Fruit fly (Drosophila melanogaster) whole organism, embryonic: ENCODE results near the gene cnir.
A peak's percentile ranks its signal among the peaks of the same experiment; 100 is the strongest.

Experiments used
- Aef1 ChIP-seq: fragments of 200-800 bp; sonication (Bioruptor generic); IDR thresholded peaks from 3 replicates; pipeline ENCODE4 v1.3.6; 2022; ENCODE audit warnings: missing biosample characterization, missing genetic modification characterization
- Atf3 ChIP-seq: fragments of 200-800 bp; sonication (Bioruptor generic); optimal IDR thresholded peaks from 3 replicates; lab custom pipeline; 2016; ENCODE audit warnings: missing biosample characterization, missing genetic modification characterization
- CG10654 ChIP-seq: fragments of 200-800 bp; sonication (Bioruptor generic); optimal IDR thresholded peaks from 2 replicates; lab custom pipeline; 2016; ENCODE audit warnings: missing biosample characterization, missing genetic modification characterization
- CG12155 ChIP-seq: fragments of 200-800 bp; sonication (Bioruptor generic); optimal IDR thresholded peaks from 3 replicates; lab custom pipeline; 2016; ENCODE audit warnings: missing biosample characterization, missing genetic modification characterization
- CG12236 ChIP-seq: fragments of 200-800 bp; sonication (Bioruptor generic); optimal IDR thresholded peaks from 2 replicates; lab custom pipeline; 2016; ENCODE audit warnings: missing biosample characterization, missing genetic modification characterization
- CG14710 ChIP-seq: fragments of 200-800 bp; sonication (Bioruptor generic); optimal IDR thresholded peaks from 3 replicates; lab custom pipeline; 2019; ENCODE audit warnings: missing biosample characterization, mild to moderate bottlenecking, missing genetic modification characterization, moderate library complexity
- CG15601 ChIP-seq: fragments of 200-800 bp; sonication (Bioruptor generic); optimal IDR thresholded peaks from 3 replicates; lab custom pipeline; 2019; ENCODE audit warnings: missing biosample characterization, mild to moderate bottlenecking, missing genetic modification characterization, moderate library complexity
- CG1602 ChIP-seq: fragments of 200-800 bp; sonication (Bioruptor generic); optimal IDR thresholded peaks from 3 replicates; lab custom pipeline; 2016; ENCODE audit warnings: missing biosample characterization, missing genetic modification characterization
- CG16863 ChIP-seq: fragments of 200-800 bp; sonication (Bioruptor generic); optimal IDR thresholded peaks from 3 replicates; lab custom pipeline; 2016; ENCODE audit warnings: missing biosample characterization, missing genetic modification characterization
- CG17186 ChIP-seq: fragments of 200-800 bp; sonication (Bioruptor generic); optimal IDR thresholded peaks from 3 replicates; lab custom pipeline; 2017; ENCODE audit warnings: missing biosample characterization, missing genetic modification reagents, missing genetic modification characterization
- CG17568 ChIP-seq: fragments of 200-800 bp; sonication (Bioruptor generic); optimal IDR thresholded peaks from 2 replicates; lab custom pipeline; 2018; ENCODE audit warnings: missing biosample characterization, mild to moderate bottlenecking, missing genetic modification characterization, moderate library complexity
- CG17612 ChIP-seq: fragments of 200-800 bp; sonication (Bioruptor generic); IDR thresholded peaks from 2 replicates; pipeline ENCODE4 v1.3.6; 2022; ENCODE audit warnings: missing biosample characterization, missing genetic modification characterization
- CG17802 ChIP-seq: fragments of 200-800 bp; sonication (Bioruptor generic); optimal IDR thresholded peaks from 2 replicates; lab custom pipeline; 2018; ENCODE audit warnings: missing biosample characterization, mild to moderate bottlenecking, missing genetic modification characterization, moderate library complexity
- CG1832 ChIP-seq: fragments of 200-800 bp; sonication (Bioruptor generic); optimal IDR thresholded peaks from 2 replicates; lab custom pipeline; 2017; ENCODE audit warnings: missing biosample characterization, mild to moderate bottlenecking, missing genetic modification characterization, inconsistent platforms
- CG18476 ChIP-seq: fragments of 200-800 bp; sonication (Bioruptor generic); optimal IDR thresholded peaks from 2 replicates; lab custom pipeline; 2016; ENCODE audit warnings: missing biosample characterization, mild to moderate bottlenecking, missing genetic modification characterization
- CG2678 ChIP-seq: fragments of 200-800 bp; sonication (Bioruptor generic); optimal IDR thresholded peaks from 3 replicates; lab custom pipeline; 2019; ENCODE audit warnings: missing biosample characterization, mild to moderate bottlenecking, missing genetic modification characterization, moderate library complexity
- CG30020 ChIP-seq: fragments of 200-800 bp; optimal IDR thresholded peaks from 2 replicates; lab custom pipeline; 2019; ENCODE audit warnings: missing biosample characterization, mild to moderate bottlenecking, missing genetic modification characterization, moderate library complexity
- CG31224 ChIP-seq: fragments of 200-800 bp; sonication (Bioruptor generic); IDR thresholded peaks from 2 replicates; pipeline ENCODE4 v1.3.6; 2022; ENCODE audit warnings: missing biosample characterization, missing genetic modification characterization
- CG32767 ChIP-seq: fragments of 200-800 bp; sonication (Bioruptor generic); IDR thresholded peaks from 2 replicates; pipeline ENCODE4 v1.3.6; 2022; ENCODE audit warnings: missing biosample characterization, missing genetic modification characterization
- CG3407 ChIP-seq: fragments of 200-800 bp; sonication (Bioruptor generic); optimal IDR thresholded peaks from 2 replicates; lab custom pipeline; 2018; ENCODE audit warnings: missing biosample characterization, mild to moderate bottlenecking, missing genetic modification characterization
- CG4617 ChIP-seq: fragments of 200-800 bp; sonication (Bioruptor generic); optimal IDR thresholded peaks from 3 replicates; lab custom pipeline; 2016; ENCODE audit warnings: missing biosample characterization, missing genetic modification characterization, borderline replicate concordance
- CG8944 ChIP-seq: fragments of 200-800 bp; sonication (Bioruptor generic); optimal IDR thresholded peaks from 3 replicates; lab custom pipeline; 2016; ENCODE audit warnings: missing biosample characterization, missing genetic modification characterization
- CG9215 ChIP-seq: fragments of 200-800 bp; sonication (Bioruptor generic); IDR thresholded peaks from 2 replicates; pipeline ENCODE4 v1.3.6; 2022; ENCODE audit warnings: missing biosample characterization, missing genetic modification characterization
- D19A ChIP-seq: fragments of 200-800 bp; optimal IDR thresholded peaks from 3 replicates; lab custom pipeline; 2019; ENCODE audit warnings: missing biosample characterization, mild to moderate bottlenecking, missing genetic modification characterization, moderate library complexity
- Dip2 ChIP-seq: fragments of 200-800 bp; sonication (Bioruptor generic); IDR thresholded peaks from 2 replicates; pipeline ENCODE4 v1.3.6; 2022; ENCODE audit warnings: missing biosample characterization, missing genetic modification characterization
- Gsc ChIP-seq: fragments of 200-800 bp; sonication (Bioruptor generic); IDR thresholded peaks from 2 replicates; pipeline ENCODE4 v1.3.6; 2022; ENCODE audit warnings: missing biosample characterization, missing genetic modification characterization
- HmgZ ChIP-seq: fragments of 200-800 bp; sonication (Bioruptor generic); optimal IDR thresholded peaks from 2 replicates; lab custom pipeline; 2018; ENCODE audit warnings: missing biosample characterization, mild to moderate bottlenecking, missing genetic modification characterization
- Pdp1 ChIP-seq, 2 experiments: fragments of 200-800 bp; sonication (Bioruptor generic); optimal IDR thresholded peaks; 3 replicates each; lab custom pipeline; 2016; ENCODE audit warnings: missing biosample characterization in 2 of 2, missing genetic modification characterization in 2 of 2, mild to moderate bottlenecking in 1 of 2, moderate library complexity in 1 of 2
- Sry-β ChIP-seq: fragments of 200-800 bp; sonication (Bioruptor generic); optimal IDR thresholded peaks from 2 replicates; lab custom pipeline; 2018; ENCODE audit warnings: missing biosample characterization, mild to moderate bottlenecking, missing genetic modification characterization, moderate library complexity
- Usf ChIP-seq: fragments of 200-800 bp; sonication (Bioruptor generic); optimal IDR thresholded peaks from 2 replicates; lab custom pipeline; 2017; ENCODE audit warnings: missing genotype, missing biosample characterization, missing genetic modification characterization
- abd-A ChIP-seq: fragments of 200-800 bp; sonication (Bioruptor generic); optimal IDR thresholded peaks from 3 replicates; lab custom pipeline; 2019; ENCODE audit warnings: missing biosample characterization, mild to moderate bottlenecking, missing genetic modification characterization, moderate library complexity
- amos ChIP-seq: fragments of 200-800 bp; sonication (Bioruptor generic); IDR thresholded peaks from 2 replicates; pipeline ENCODE4 v1.3.6; 2022; ENCODE audit warnings: missing biosample characterization, missing genetic modification characterization; ENCODE audit not compliant: partially characterized antibody
- ash1 ChIP-seq: fragments of 200-800 bp; sonication (Bioruptor generic); optimal IDR thresholded peaks from 2 replicates; lab custom pipeline; 2018; ENCODE audit warnings: missing biosample characterization, mild to moderate bottlenecking, missing genetic modification characterization
- cad ChIP-seq: fragments of >200 bp; optimal IDR thresholded peaks from 2 replicates; lab custom pipeline; 2017; ENCODE audit warnings: missing biosample characterization, missing genetic modification characterization
- chif ChIP-seq, 2 experiments: fragments of 200-800 bp; sonication (Bioruptor generic); optimal IDR thresholded peaks; 3 replicates each; lab custom pipeline; 2016; ENCODE audit warnings: missing biosample characterization in 2 of 2, missing genetic modification characterization in 2 of 2
- ci ChIP-seq: fragments of 200-800 bp; sonication (Bioruptor generic); IDR thresholded peaks from 3 replicates; pipeline ENCODE4 v1.3.6; 2022; ENCODE audit warnings: missing biosample characterization, missing genetic modification characterization
- crp ChIP-seq, 2 experiments: fragments of 200-800 bp; sonication (Bioruptor generic); optimal IDR thresholded peaks; 2 replicates in 1 of 2; 3 replicates in 1 of 2; lab custom pipeline; 2017; ENCODE audit warnings: missing biosample characterization in 2 of 2, missing genetic modification characterization in 2 of 2, mild to moderate bottlenecking in 1 of 2, moderate library complexity in 1 of 2
- eyg ChIP-seq: fragments of 200-800 bp; sonication (Bioruptor generic); optimal IDR thresholded peaks from 3 replicates; lab custom pipeline; 2016; ENCODE audit warnings: missing biosample characterization, missing genetic modification characterization
- gcm ChIP-seq: fragments of 200-800 bp; sonication (Bioruptor generic); optimal IDR thresholded peaks from 2 replicates; lab custom pipeline; 2019; ENCODE audit warnings: missing biosample characterization, mild to moderate bottlenecking, missing genetic modification characterization, moderate library complexity
- gt ChIP-seq: fragments of 200-800 bp; sonication (Bioruptor generic); IDR thresholded peaks from 2 replicates; pipeline ENCODE4 v1.3.6; 2022; ENCODE audit warnings: missing biosample characterization, missing genetic modification characterization
- jing ChIP-seq: fragments of 200-800 bp; sonication (Bioruptor generic); optimal IDR thresholded peaks from 2 replicates; lab custom pipeline; 2018; ENCODE audit warnings: missing biosample characterization, mild to moderate bottlenecking, missing genetic modification characterization
- org-1 ChIP-seq: fragments of 200-800 bp; sonication (Bioruptor generic); optimal IDR thresholded peaks from 2 replicates; lab custom pipeline; 2017; ENCODE audit warnings: missing biosample characterization, missing genetic modification characterization
- otp ChIP-seq: fragments of 200-800 bp; sonication (Bioruptor generic); IDR thresholded peaks from 3 replicates; pipeline ENCODE4, ENCODE4 v1.3.6; 2022; ENCODE audit warnings: missing biosample characterization, missing genetic modification characterization
- p53 ChIP-seq: fragments of 200-800 bp; sonication (Bioruptor generic); optimal IDR thresholded peaks from 2 replicates; lab custom pipeline; 2016; ENCODE audit warnings: missing biosample characterization, missing genetic modification characterization
- pfk ChIP-seq: fragments of 200-800 bp; sonication (Bioruptor generic); optimal IDR thresholded peaks from 2 replicates; lab custom pipeline; 2018; ENCODE audit warnings: missing biosample characterization, mild to moderate bottlenecking, missing genetic modification characterization, moderate library complexity
- prd ChIP-seq, 3 experiments: fragments of >200 bp in 2 of 3; fragments of 200-800 bp in 1 of 3; sonication (Bioruptor generic) in 1 of 3; optimal IDR thresholded peaks in 2 of 3; IDR thresholded peaks in 1 of 3; 2 replicates in 2 of 3; 3 replicates in 1 of 3; pipeline versions ENCODE4 v1.3.6 to Lab custom; 2017 to 2022; ENCODE audit warnings: missing biosample characterization in 1 of 3, missing genetic modification characterization in 1 of 3
- sens-2 ChIP-seq: fragments of 200-800 bp; sonication (Bioruptor generic); IDR thresholded peaks from 2 replicates; pipeline ENCODE4 v1.3.6; 2022; ENCODE audit warnings: missing biosample characterization, missing genetic modification characterization
- slou ChIP-seq: fragments of 200-800 bp; sonication (Bioruptor generic); optimal IDR thresholded peaks from 3 replicates; lab custom pipeline; 2016; ENCODE audit warnings: missing biosample characterization, missing genetic modification characterization
- tgo ChIP-seq: fragments of 200-800 bp; sonication (Bioruptor generic); IDR thresholded peaks from 3 replicates; pipeline ENCODE4 v1.3.6; 2022; ENCODE audit warnings: missing biosample characterization, missing genetic modification characterization
- zf30C ChIP-seq: fragments of 200-800 bp; sonication (Bioruptor generic); optimal IDR thresholded peaks from 3 replicates; lab custom pipeline; 2018; ENCODE audit warnings: missing biosample characterization, mild to moderate bottlenecking, missing genetic modification characterization

The cnir gene

DNA sequence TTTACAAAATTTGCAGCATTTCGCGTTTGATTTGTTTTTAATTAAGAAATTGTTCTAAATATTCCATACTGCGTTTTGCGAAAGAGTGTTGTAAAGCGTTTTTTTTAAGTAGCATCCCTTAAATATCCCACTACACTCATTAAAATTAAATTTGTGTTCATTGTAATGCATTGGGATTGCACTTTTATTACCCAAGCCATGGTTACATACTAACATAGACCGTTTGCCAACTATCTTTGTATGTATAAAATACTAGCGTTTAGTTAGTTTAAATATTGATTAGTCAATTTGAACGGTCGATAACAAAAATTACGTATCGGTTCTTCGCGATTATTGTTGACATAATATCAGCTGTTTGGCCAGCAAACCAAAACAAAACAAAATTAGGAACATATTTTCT, at the start of gene cnir, which contains the start of gene CG17221 (continued):
- TF ChIP-seq CG16863 (GFP tag; lab: Kevin White, UChicago), result peak; percentile 62
- peak; percentile 55 for TF ChIP-seq CG12236 (GFP tag; lab: Kevin White, UChicago)
- TF ChIP-seq CG3407, result no peak
- no peak; the same call in 1 of the 2 replicates for TF ChIP-seq amos (GFP tag; lab: Robert Waterston, UW)
- peak; percentile 71 for TF ChIP-seq CG12155 (GFP tag; lab: Kevin White, UChicago)
- peak; percentile 36 for TF ChIP-seq CG9215 (GFP tag; lab: Robert Waterston, UW)
- peak; percentile 43; the same call in 2 of the 3 replicates for TF ChIP-seq Aef1 (GFP tag; lab: Robert Waterston, UW)
- TF ChIP-seq org-1 (GFP tag; lab: Kevin White, UChicago), result no peak
- TF ChIP-seq CG18476 (GFP tag; lab: Kevin White, UChicago), result peak; percentile 82
- no peak for TF ChIP-seq CG17612 (GFP tag; lab: Robert Waterston, UW)
- peak; percentile 88 for TF ChIP-seq CG4617 (GFP tag; lab: Kevin White, UChicago)
- peak; percentile 63 for TF ChIP-seq CG8944 (GFP tag; lab: Kevin White, UChicago)
- peak; percentile 53 for TF ChIP-seq slou (GFP tag; lab: Kevin White, UChicago)
- no peak for TF ChIP-seq jing (GFP tag; lab: Kevin White, UChicago)
- peak; percentile 40 for TF ChIP-seq CG1602 (GFP tag; lab: Kevin White, UChicago)
- no peak for TF ChIP-seq Dip2
- no peak for TF ChIP-seq Gsc (GFP tag; lab: Robert Waterston, UW)
- TF ChIP-seq Atf3, result peak; percentile 26
- peak; percentile 53 for TF ChIP-seq CG17186 (GFP tag; lab: Kevin White, UChicago)
- TF ChIP-seq chif (GFP tag; optimal IDR thresholded peaks at IDR 0.05; lab: Kevin White, UChicago), result peak; percentile 50 to 68
- TF ChIP-seq D19A (tag; lab: Kevin White, UChicago), result peak; percentile 37
- peak; percentile 71 for TF ChIP-seq HmgZ (tag; lab: Kevin White, UChicago)
- TF ChIP-seq CG14710 (tag; lab: Kevin White, UChicago), result peak; percentile 78
- TF ChIP-seq Pdp1 (GFP tag; optimal IDR thresholded peaks at IDR 0.05; lab: Kevin White, UChicago), result peak; percentile 71 to 90
- peak; percentile 59 for TF ChIP-seq CG30020 (tag; lab: Kevin White, UChicago)
- TF ChIP-seq Usf (GFP tag; lab: Kevin White, UChicago), result no peak
- TF ChIP-seq ash1 (GFP tag; lab: Kevin White, UChicago), result no peak
- peak; percentile 45 for TF ChIP-seq p53 (GFP tag; lab: Kevin White, UChicago)
- peak; percentile 5 for TF ChIP-seq gcm (GFP tag; lab: Kevin White, UChicago)
- TF ChIP-seq gt (GFP tag; lab: Robert Waterston, UW), result no peak
- no peak for TF ChIP-seq CG17568 (GFP tag; lab: Kevin White, UChicago)
- peak; percentile 49 for TF ChIP-seq CG15601
- peak; percentile 61 to 90 for TF ChIP-seq crp (GFP tag; optimal IDR thresholded peaks at IDR 0.05; lab: Kevin White, UChicago)
- TF ChIP-seq CG2678 (tag; lab: Kevin White, UChicago), result peak; percentile 71
- TF ChIP-seq zf30C (GFP tag; lab: Kevin White, UChicago), result no peak
- no peak for TF ChIP-seq ci (GFP tag; lab: Robert Waterston, UW)
- TF ChIP-seq eyg (GFP tag; lab: Kevin White, UChicago), result peak; percentile 27
- no peak for TF ChIP-seq pfk
- TF ChIP-seq sens-2 (GFP tag; lab: Robert Waterston, UW), result no peak
- TF ChIP-seq CG31224, result no peak
- no peak for TF ChIP-seq Sry-β (GFP tag; lab: Kevin White, UChicago)
- TF ChIP-seq prd (optimal IDR thresholded peaks at IDR 0.05; lab: Kevin White, UChicago), result no peak
- peak; percentile 49; the same call in 1 of the 3 replicates for TF ChIP-seq prd (GFP tag; IDR thresholded peaks at IDR 0.05; lab: Robert Waterston, UW)
- peak; percentile 26 for TF ChIP-seq CG17802
- TF ChIP-seq CG1832 (GFP tag; lab: Kevin White, UChicago), result no peak
- no peak for TF ChIP-seq CG32767 (GFP tag; lab: Robert Waterston, UW)
- peak; percentile 28; the same call in 1 of the 3 replicates for TF ChIP-seq otp (GFP tag; lab: Robert Waterston, UW)
- no peak for TF ChIP-seq abd-A (tag; lab: Kevin White, UChicago)
- peak; percentile 60 for TF ChIP-seq CG10654
- no peak for TF ChIP-seq tgo (GFP tag; lab: Robert Waterston, UW)
- TF ChIP-seq cad, result no peak
